Worm (Caenorhabditis elegans) whole organism, L3 larva: Measurements from ENCODE around the gene srx-93.

ENCODE experiments used
- nhr-237 ChIP-seq: fragments of 150-350 bp; optimal IDR thresholded peaks from 2 replicates; lab custom pipeline; 2014; ENCODE audit warnings: missing biosample characterization, missing genetic modification characterization
- unc-62 ChIP-seq: fragments of 150-350 bp; sonication (generic microtip); optimal IDR thresholded peaks from 4 replicates; lab custom pipeline; 2014; ENCODE audit warnings: missing biosample characterization, missing genetic modification reagents, missing genetic modification characterization

DNA sequence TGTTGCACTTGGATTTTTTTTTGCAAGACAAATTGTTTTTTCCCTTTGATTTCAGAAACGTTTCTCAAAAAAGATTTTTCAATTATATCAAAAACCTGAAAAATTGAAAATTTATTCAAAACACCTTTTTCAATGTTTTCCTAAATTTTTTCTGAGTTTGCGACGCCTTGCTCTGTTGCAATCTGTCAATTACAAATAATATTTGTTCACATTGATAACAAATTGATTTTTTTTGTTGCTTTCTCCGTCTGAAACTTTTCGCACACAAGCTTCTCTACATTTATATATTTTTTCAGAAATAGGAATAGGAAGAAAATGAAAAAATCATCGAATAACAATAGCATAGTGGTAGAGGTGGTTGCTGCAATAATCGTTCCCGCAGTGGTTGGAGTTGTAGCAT is 48.0 kb upstream of the srx-93 start, which contains the start of gene Y39H10B.2:
- TF ChIP-seq unc-62 (GFP tag; lab: Kevin White, UChicago), result no peak
- TF ChIP-seq nhr-237 (tag; lab: Kevin White, UChicago), result no peak
